Worm (Caenorhabditis elegans) whole organism, early embryonic: ENCODE results near the gene gur-5.

Experiments
- B0310.2 ChIP-seq: sonication (generic microtip); optimal IDR thresholded peaks from 2 replicates; lab custom pipeline; 2016; ENCODE audit warnings: mild to moderate bottlenecking, missing genetic modification characterization, missing compliant biosample characterization
- F13C5.2 ChIP-seq: sonication (generic microtip); optimal IDR thresholded peaks from 2 replicates; lab custom pipeline; 2017; ENCODE audit warnings: mild to moderate bottlenecking, missing genetic modification characterization, inconsistent platforms, missing compliant biosample characterization
- aly-1 ChIP-seq: sonication (generic microtip); optimal IDR thresholded peaks from 2 replicates; lab custom pipeline; 2016; ENCODE audit warnings: missing genetic modification characterization, missing compliant biosample characterization
- ama-1 ChIP-seq: fragments of 150-350 bp; optimal IDR thresholded peaks from 2 replicates; lab custom pipeline; 2014
- ceh-13 ChIP-seq: fragments of 200-800 bp; sonication (Bioruptor generic); optimal IDR thresholded peaks from 2 replicates; lab custom pipeline; 2018; ENCODE audit warnings: mild to moderate bottlenecking, missing genetic modification characterization, missing compliant biosample characterization
- ceh-36 ChIP-seq: sonication (generic microtip); optimal IDR thresholded peaks from 2 replicates; lab custom pipeline; 2016; ENCODE audit warnings: missing genetic modification characterization, inconsistent platforms, missing compliant biosample characterization
- flt-1 ChIP-seq: fragments of 200-800 bp; sonication (Bioruptor generic); IDR thresholded peaks from 2 replicates; pipeline ENCODE4 v1.3.6; 2022; ENCODE audit warnings: missing genetic modification characterization, missing compliant biosample characterization
- hmbx-1 ChIP-seq: sonication (generic microtip); optimal IDR thresholded peaks from 2 replicates; lab custom pipeline; 2016; ENCODE audit warnings: mild to moderate bottlenecking, missing genetic modification characterization, missing compliant biosample characterization
- hmg-4 ChIP-seq: fragments of 200-800 bp; sonication (Bioruptor generic); optimal IDR thresholded peaks from 2 replicates; lab custom pipeline; 2018; ENCODE audit warnings: mild to moderate bottlenecking, missing genetic modification characterization, missing compliant biosample characterization
- hnd-1 ChIP-seq: sonication (generic microtip); optimal IDR thresholded peaks from 2 replicates; lab custom pipeline; 2016; ENCODE audit warnings: missing genetic modification characterization, missing compliant biosample characterization
- pes-1 ChIP-seq: fragments of 200-800 bp; sonication (Bioruptor generic); IDR thresholded peaks from 2 replicates; pipeline ENCODE4 v1.3.6; 2022; ENCODE audit warnings: missing genetic modification reagents, missing genetic modification characterization, missing compliant biosample characterization
- scrt-1 ChIP-seq: fragments of 200-800 bp; sonication (Bioruptor generic); IDR thresholded peaks from 2 replicates; pipeline ENCODE4 v1.3.6; 2022; ENCODE audit warnings: missing genetic modification characterization, missing compliant biosample characterization
- sea-1 ChIP-seq: fragments of 200-800 bp; sonication (Bioruptor generic); conservative IDR thresholded peaks from 2 replicates; pipeline ENCODE4 v1.3.6; 2022; ENCODE audit warnings: missing genetic modification characterization, missing compliant biosample characterization
- tbx-11 ChIP-seq: fragments of 200-800 bp; sonication (Bioruptor generic); IDR thresholded peaks from 2 replicates; pipeline ENCODE4 v1.3.6; 2022; ENCODE audit warnings: missing genetic modification characterization, missing compliant biosample characterization
- tbx-37 ChIP-seq: fragments of 200-800 bp; sonication (Bioruptor generic); conservative IDR thresholded peaks from 2 replicates; pipeline ENCODE4 v1.3.6; 2022; ENCODE audit warnings: missing genetic modification reagents, missing genetic modification characterization, missing compliant biosample characterization
- tra-4 ChIP-seq: sonication (generic microtip); optimal IDR thresholded peaks from 2 replicates; lab custom pipeline; 2017; ENCODE audit warnings: missing genetic modification characterization, missing compliant biosample characterization

Gene gur-5

ce11 chrII:5335370-5336034, 50.4 kb downstream of the gur-5 start:
- TF ChIP-seq hnd-1 (tag; lab: Kevin White, UChicago) (no peak), aly-1 (no peak), sea-1 (no peak)

ce11 chrII:5336035-5336376, 50.9 kb downstream of the gur-5 start:
- no peak for TF ChIP-seq ceh-36 (tag; lab: Kevin White, UChicago)
- peak; percentile 38 for TF ChIP-seq F13C5.2 (tag; lab: Kevin White, UChicago)
- peak; percentile 20; the same call in 1 of the 2 replicates for TF ChIP-seq tbx-11 (GFP tag; lab: Robert Waterston, UW)
- TF ChIP-seq aly-1: peak; percentile 6

- TF ChIP-seq hmg-4 (GFP tag; lab: Kevin White, UChicago): peak; percentile 13
- no peak for TF ChIP-seq tbx-37
Observed at ce11 chrII:5336660-5337494, 51.7 kb downstream of the gur-5 start.

- TF ChIP-seq scrt-1 (no peak), flt-1 (GFP tag; lab: Robert Waterston, UW) (no peak), hnd-1 (tag; lab: Kevin White, UChicago) (no peak), sea-1 (no peak), F13C5.2 (tag; lab: Kevin White, UChicago) (no peak), B0310.2 (tag; lab: Kevin White, UChicago) (no peak), hmbx-1 (tag; lab: Kevin White, UChicago) (no peak), pes-1 (no peak), tra-4 (no peak), aly-1 (no peak), tbx-37 (no peak), tbx-11 (GFP tag; lab: Robert Waterston, UW) (no peak), ceh-13 (GFP tag; lab: Kevin White, UChicago) (no peak), hmg-4 (GFP tag; lab: Kevin White, UChicago) (no peak), ceh-36 (tag; lab: Kevin White, UChicago) (no peak)
Observed at ce11 chrII:5337495-5337840, 52.3 kb downstream of the gur-5 start.

DNA sequence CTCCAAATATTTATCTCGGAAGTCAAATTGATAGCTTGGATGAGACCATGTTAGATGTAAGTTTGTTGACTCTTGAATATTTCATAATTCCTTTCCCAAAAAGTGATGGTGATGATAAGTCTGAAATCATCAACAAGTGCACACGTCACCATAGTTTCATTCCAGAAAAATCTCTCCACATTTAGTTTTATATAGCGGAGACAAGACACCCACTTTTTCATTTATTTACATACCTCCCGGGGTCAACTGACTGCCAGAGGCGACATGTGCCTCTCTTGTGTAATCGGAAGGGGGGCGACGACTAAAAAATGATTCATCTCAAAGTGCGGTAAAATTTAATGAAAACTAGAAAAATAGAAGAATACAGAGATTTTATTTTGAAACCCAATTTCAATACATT, 53.2 kb downstream of the gur-5 start:
- TF ChIP-seq tra-4 (no peak), ceh-13 (GFP tag; lab: Kevin White, UChicago) (no peak), pes-1 (no peak), aly-1 (no peak), ceh-36 (tag; lab: Kevin White, UChicago) (no peak), ama-1 (lab: Kevin White, UChicago) (no peak), scrt-1 (no peak), F13C5.2 (tag; lab: Kevin White, UChicago) (no peak)
